Worm (Caenorhabditis elegans) whole organism, L4/young adult: Measurements from ENCODE around the gene lgc-19.

ENCODE experiments used
- W03F9.2 ChIP-seq: fragments of 150-350 bp; optimal IDR thresholded peaks from 2 replicates; lab custom pipeline; 2014; ENCODE audit warnings: missing biosample characterization, missing genetic modification characterization
- dao-5 ChIP-seq: sonication (generic microtip); optimal IDR thresholded peaks from 2 replicates; lab custom pipeline; 2016; ENCODE audit warnings: missing genotype, missing genetic modification characterization, moderate library complexity, missing compliant biosample characterization
- him-1 ChIP-seq: sonication (generic microtip); optimal IDR thresholded peaks from 2 replicates; lab custom pipeline; 2016; ENCODE audit warnings: missing genotype, missing genetic modification reagents, missing genetic modification characterization, missing compliant biosample characterization

ce11 chrIV:15964307-15964706 lies 1.8 kb upstream of the lgc-19 start, which contains the start of gene Y105C5B.18:
- TF ChIP-seq dao-5 (tag; lab: Kevin White, UChicago) (no peak), W03F9.2 (tag; lab: Kevin White, UChicago) (no peak), him-1 (tag; lab: Kevin White, UChicago) (no peak)
